Worm (Caenorhabditis elegans) whole organism, L4/young adult: Measurements from ENCODE around the gene F36A4.1.

Source experiments
- dao-5 ChIP-seq: sonication (generic microtip); optimal IDR thresholded peaks from 2 replicates; lab custom pipeline; 2016; ENCODE audit warnings: missing genotype, missing genetic modification characterization, moderate library complexity, missing compliant biosample characterization
- him-1 ChIP-seq: sonication (generic microtip); optimal IDR thresholded peaks from 2 replicates; lab custom pipeline; 2016; ENCODE audit warnings: missing genotype, missing genetic modification reagents, missing genetic modification characterization, missing compliant biosample characterization

DNA sequence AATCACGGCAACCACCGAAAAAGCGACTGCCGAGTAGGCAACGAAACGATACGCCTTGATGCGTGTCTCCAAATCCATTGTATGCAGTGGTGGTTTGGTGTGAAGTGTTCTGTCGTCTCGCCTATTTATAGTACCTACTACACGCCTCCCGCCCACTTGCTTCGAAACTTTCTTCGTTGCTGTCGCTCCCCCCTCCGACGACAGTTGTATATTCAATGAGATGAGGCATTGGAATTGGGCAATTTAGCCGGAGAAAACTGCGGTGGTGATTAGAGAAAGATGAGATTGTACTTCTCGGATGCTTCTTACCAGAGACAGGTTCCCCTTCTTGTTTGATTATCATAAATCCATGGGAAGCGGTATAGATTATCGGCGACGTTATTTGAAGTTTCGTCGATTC is 27.8 kb upstream of the F36A4.1 start, which contains the start of gene col-34:
- no peak for TF ChIP-seq dao-5
- TF ChIP-seq him-1 (tag; lab: Kevin White, UChicago): no peak
